Fruit fly (Drosophila melanogaster) whole organism, wandering third instar larva: ENCODE measurements around the gene CG31542.
A peak's percentile ranks its signal among the peaks of the same experiment; 100 is the strongest.

ENCODE experiments used
- Hr78 ChIP-seq: fragments of >200 bp; optimal IDR thresholded peaks from 2 replicates; lab custom pipeline; 2017; ENCODE audit warnings: missing biosample characterization, missing genetic modification characterization
- Jra ChIP-seq: sonication (Bioruptor generic); optimal IDR thresholded peaks from 2 replicates; lab custom pipeline; 2016; ENCODE audit warnings: missing biosample characterization, missing genetic modification characterization
- OdsH ChIP-seq: fragments of 200-800 bp; sonication (Bioruptor generic); optimal IDR thresholded peaks from 2 replicates; lab custom pipeline; 2016; ENCODE audit warnings: missing biosample characterization, mild to moderate bottlenecking, missing genetic modification characterization
- Rel ChIP-seq, 2 experiments: fragments of 200-800 bp; sonication (Bioruptor generic) in 1 of 2; optimal IDR thresholded peaks; 2 replicates in 1 of 2; 3 replicates in 1 of 2; lab custom pipeline; 2016 to 2019; ENCODE audit warnings: mild to moderate bottlenecking in 2 of 2, missing biosample characterization in 2 of 2, missing genetic modification characterization in 2 of 2, moderate library complexity in 1 of 2
- br ChIP-seq: fragments of 200-800 bp; sonication (Bioruptor generic); optimal IDR thresholded peaks from 2 replicates; lab custom pipeline; 2016; ENCODE audit warnings: missing biosample characterization, missing genetic modification characterization
- dsf ChIP-seq: sonication (Bioruptor generic); optimal IDR thresholded peaks from 2 replicates; lab custom pipeline; 2016; ENCODE audit warnings: missing biosample characterization, missing genetic modification characterization, borderline replicate concordance
- jim ChIP-seq: fragments of 175-275, 200-325 bp; sonication (Bioruptor generic); optimal IDR thresholded peaks from 2 replicates; lab custom pipeline; 2016; ENCODE audit warnings: missing biosample characterization, mild to moderate bottlenecking, missing genetic modification characterization
- psq ChIP-seq: fragments of 200-800 bp; sonication (Bioruptor generic); optimal IDR thresholded peaks from 3 replicates; lab custom pipeline; 2017; ENCODE audit warnings: missing biosample characterization, mild to moderate bottlenecking, missing genetic modification characterization, moderate library complexity
- rgr ChIP-seq: fragments of 200-800 bp; sonication (Bioruptor generic); optimal IDR thresholded peaks from 3 replicates; lab custom pipeline; 2016; ENCODE audit warnings: missing biosample characterization, mild to moderate bottlenecking, missing genetic modification characterization
- sv ChIP-seq: fragments of 200-800 bp; sonication (Bioruptor generic); optimal IDR thresholded peaks from 3 replicates; lab custom pipeline; 2016; ENCODE audit warnings: missing biosample characterization, missing genetic modification characterization
- usp ChIP-seq: fragments of >200 bp; optimal IDR thresholded peaks from 2 replicates; lab custom pipeline; 2017; ENCODE audit warnings: missing biosample characterization, missing genetic modification characterization
- woc ChIP-seq: sonication (Bioruptor generic); optimal IDR thresholded peaks from 2 replicates; lab custom pipeline; 2016; ENCODE audit warnings: missing biosample characterization, mild to moderate bottlenecking, missing genetic modification characterization

DNA sequence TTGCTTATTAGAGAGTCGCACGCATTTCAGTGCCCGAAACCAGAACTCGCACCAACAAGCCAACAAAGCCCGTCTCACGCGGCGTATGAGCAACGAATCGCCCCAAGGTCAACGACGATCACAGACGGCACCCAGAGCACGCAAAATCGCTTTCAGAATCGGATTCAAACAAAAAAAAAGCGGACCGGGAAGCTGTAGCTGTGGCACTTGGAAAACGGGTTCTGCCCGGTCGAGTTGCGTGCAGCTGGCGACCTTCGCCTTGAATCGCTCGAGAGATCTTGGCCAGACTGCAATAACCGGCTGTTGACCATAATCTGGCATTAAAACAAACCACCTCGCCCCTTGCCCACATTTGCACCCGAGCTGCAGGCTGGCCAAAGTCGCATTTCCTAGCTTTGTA, 5.9 kb upstream of the CG31542 start:
- TF ChIP-seq Hr78 (GFP tag; lab: Kevin White, UChicago), result no peak
- TF ChIP-seq rgr (GFP tag; lab: Kevin White, UChicago), result peak; percentile 20
- TF ChIP-seq woc (GFP tag; lab: Kevin White, UChicago), result no peak
- TF ChIP-seq sv (GFP tag; lab: Kevin White, UChicago), result no peak
- no peak for TF ChIP-seq jim (GFP tag; lab: Kevin White, UChicago)
- TF ChIP-seq Jra (GFP tag; lab: Kevin White, UChicago), result no peak
- TF ChIP-seq br, result no peak
- TF ChIP-seq usp, result no peak
- no peak for TF ChIP-seq Rel (GFP tag; optimal IDR thresholded peaks at IDR 0.05; lab: Kevin White, UChicago)
- TF ChIP-seq Rel (tag; optimal IDR thresholded peaks at IDR 0.05; lab: Kevin White, UChicago), result no peak
- no peak for TF ChIP-seq OdsH (GFP tag; lab: Kevin White, UChicago)
- no peak for TF ChIP-seq dsf (GFP tag; lab: Kevin White, UChicago)
- TF ChIP-seq psq (GFP tag; lab: Kevin White, UChicago), result peak; percentile 12
